Worm (Caenorhabditis elegans) whole organism, L4 larva: ENCODE measurements around the gene srx-7.

Experiments used
- lin-13 ChIP-seq: fragments of 150-350 bp; optimal IDR thresholded peaks from 2 replicates; lab custom pipeline; 2014; ENCODE audit warnings: missing biosample characterization, missing genetic modification reagents, missing genetic modification characterization
- zfp-2 ChIP-seq: sonication (generic microtip); optimal IDR thresholded peaks from 2 replicates; lab custom pipeline; 2016; ENCODE audit warnings: mild to moderate bottlenecking, missing genetic modification characterization, missing compliant biosample characterization

ce11 chrV:581616-582015, 21.6 kb downstream of the srx-7 start, which contains the start of gene nstp-7:
- TF ChIP-seq lin-13 (no peak), zfp-2 (tag; lab: Kevin White, UChicago) (no peak)
